Fruit fly (Drosophila melanogaster) Kc167 (cell line): ENCODE results near the gene Cpr65Eb.

Experiments used
- Myc ChIP-seq: fragments of >200 bp; optimal IDR thresholded peaks from 2 replicates; lab custom pipeline; 2017; ENCODE audit warnings: missing external identifiers
- Sin3A ChIP-seq: fragments of >200 bp; optimal IDR thresholded peaks from 2 replicates; lab custom pipeline; 2018; ENCODE audit warnings: missing external identifiers
- h ChIP-seq: fragments of >200 bp; optimal IDR thresholded peaks from 3 replicates; lab custom pipeline; 2018; ENCODE audit warnings: missing external identifiers
- psq ChIP-seq: fragments of >200 bp; optimal IDR thresholded peaks from 2 replicates; lab custom pipeline; 2017; ENCODE audit warnings: missing external identifiers
- ttk ChIP-seq: sonication (Bioruptor generic); optimal IDR thresholded peaks from 2 replicates; lab custom pipeline; 2017; ENCODE audit warnings: missing external identifiers

DNA sequence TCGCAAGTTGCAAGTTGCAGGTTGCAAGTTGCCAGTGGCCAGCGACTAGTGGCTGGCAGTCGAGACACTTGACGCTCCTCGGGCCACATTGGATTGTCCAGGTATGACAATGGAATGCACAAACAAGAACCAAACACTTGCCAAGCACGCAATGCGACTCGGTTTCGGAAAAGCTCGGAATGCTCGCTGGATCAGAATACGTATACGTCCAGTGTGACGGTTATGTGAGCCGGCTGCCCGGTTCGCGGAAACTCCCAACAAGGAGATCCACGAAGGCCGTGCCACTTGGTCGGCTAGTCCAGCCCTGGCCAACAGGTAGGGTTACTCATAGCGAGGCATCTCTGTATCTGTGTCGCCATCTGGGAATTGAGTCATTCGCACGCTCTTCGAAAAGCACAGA lies 48.1 kb upstream of the Cpr65Eb start:
- TF ChIP-seq Myc (lab: Kevin White, UChicago) (no peak), h (lab: Kevin White, UChicago) (no peak), Sin3A (lab: Kevin White, UChicago) (no peak), psq (no peak), ttk (no peak)
